Worm (Caenorhabditis elegans) whole organism, L4 larva: ENCODE measurements around the gene F53F4.17.

ENCODE experiments used
- D1046.2 ChIP-seq: fragments of 200-800 bp; sonication (Bioruptor generic); IDR thresholded peaks from 2 replicates; pipeline ENCODE4 v1.3.6; 2022; ENCODE audit warnings: missing genetic modification characterization, missing compliant biosample characterization
- F10B5.3 ChIP-seq: sonication (generic microtip); optimal IDR thresholded peaks from 2 replicates; lab custom pipeline; 2016; ENCODE audit warnings: mild to moderate bottlenecking, missing genetic modification characterization, missing compliant biosample characterization
- F37D6.2 ChIP-seq: sonication (generic microtip); optimal IDR thresholded peaks from 2 replicates; lab custom pipeline; 2016; ENCODE audit warnings: mild to moderate bottlenecking, missing genetic modification characterization, missing compliant biosample characterization
- F49E8.2 ChIP-seq: sonication (generic microtip); optimal IDR thresholded peaks from 2 replicates; lab custom pipeline; 2016; ENCODE audit warnings: missing compliant biosample characterization, mild to moderate bottlenecking, missing genetic modification characterization, borderline replicate concordance
- R02D3.7 ChIP-seq: fragments of 150-350 bp; sonication (generic microtip); optimal IDR thresholded peaks from 3 replicates; lab custom pipeline; 2014; ENCODE audit warnings: missing biosample characterization, missing genetic modification characterization
- T20F7.1 ChIP-seq: fragments of 200-800 bp; sonication (Bioruptor generic); optimal IDR thresholded peaks from 2 replicates; lab custom pipeline; 2018; ENCODE audit warnings: mild to moderate bottlenecking, missing genetic modification characterization, missing compliant biosample characterization
- T26A8.4 ChIP-seq: fragments of 200-800 bp; sonication (Bioruptor generic); IDR thresholded peaks from 2 replicates; pipeline ENCODE4 v1.3.6; 2022; ENCODE audit warnings: missing genetic modification characterization, missing compliant biosample characterization
- Y48G9A.11 ChIP-seq: fragments of 200-800 bp; sonication (Bioruptor generic); IDR thresholded peaks from 2 replicates; pipeline ENCODE4 v1.3.6; 2022; ENCODE audit warnings: missing genetic modification reagents, missing genetic modification characterization, missing compliant biosample characterization
- aly-2 ChIP-seq: sonication (generic microtip); optimal IDR thresholded peaks from 2 replicates; lab custom pipeline; 2018; ENCODE audit warnings: missing biosample characterization, missing genetic modification characterization
- ama-1 ChIP-seq: fragments of 150-350 bp; optimal IDR thresholded peaks from 2 replicates; lab custom pipeline; 2014; ENCODE audit warnings: inconsistent platforms, mixed read lengths
- attf-4 ChIP-seq: sonication (generic microtip); optimal IDR thresholded peaks from 3 replicates; lab custom pipeline; 2017; ENCODE audit warnings: missing biosample characterization, missing genetic modification characterization
- ceh-20 ChIP-seq: fragments of 200-800 bp; sonication (Bioruptor generic); IDR thresholded peaks from 2 replicates; pipeline ENCODE4 v1.3.6; 2022; ENCODE audit warnings: missing genetic modification reagents, missing genetic modification characterization, missing compliant biosample characterization
- ceh-44 ChIP-seq: fragments of 200-800 bp; sonication (Bioruptor generic); IDR thresholded peaks from 2 replicates; pipeline ENCODE4 v1.3.6; 2022; ENCODE audit warnings: missing genetic modification reagents, missing genetic modification characterization, missing compliant biosample characterization
- ceh-62 ChIP-seq: sonication (generic microtip); optimal IDR thresholded peaks from 2 replicates; lab custom pipeline; 2017; ENCODE audit warnings: missing biosample characterization, missing genetic modification characterization
- ctbp-1 ChIP-seq: fragments of 200-800 bp; sonication (Bioruptor generic); IDR thresholded peaks from 2 replicates; pipeline ENCODE4 v1.3.6; 2022; ENCODE audit warnings: missing genetic modification reagents, missing genetic modification characterization, missing compliant biosample characterization
- daf-16 ChIP-seq, 3 experiments: sonication (generic microtip); optimal IDR thresholded peaks; 2 replicates each; lab custom pipeline; 2016 to 2017; ENCODE audit warnings: missing genetic modification characterization in 3 of 3, missing genetic modification reagents in 3 of 3, mild to moderate bottlenecking in 2 of 3, missing compliant biosample characterization in 2 of 3, missing biosample characterization in 1 of 3, moderate library complexity in 1 of 3
- dmd-6 ChIP-seq: fragments of 200-800 bp; sonication (Bioruptor generic); IDR thresholded peaks from 2 replicates; pipeline ENCODE4 v1.3.6; 2022; ENCODE audit warnings: missing genetic modification reagents, missing genetic modification characterization, missing compliant biosample characterization
- dmd-9 ChIP-seq: fragments of 200-800 bp; sonication (Bioruptor generic); IDR thresholded peaks from 2 replicates; pipeline ENCODE4 v1.3.6; 2022; ENCODE audit warnings: missing genetic modification reagents, missing genetic modification characterization, missing compliant biosample characterization
- dve-1 ChIP-seq: sonication (generic microtip); optimal IDR thresholded peaks from 2 replicates; lab custom pipeline; 2017; ENCODE audit warnings: antibody characterized with exemption, mild to moderate bottlenecking, missing genetic modification characterization, missing compliant biosample characterization; ENCODE audit not compliant: insufficient read depth
- fkh-10 ChIP-seq: fragments of 150-350 bp; optimal IDR thresholded peaks from 2 replicates; lab custom pipeline; 2014; ENCODE audit warnings: missing biosample characterization, missing genetic modification reagents, missing genetic modification characterization
- fos-1 ChIP-seq: fragments of 150-350 bp; optimal IDR thresholded peaks from 2 replicates; lab custom pipeline; 2014; ENCODE audit warnings: missing biosample characterization, missing genetic modification characterization
- gei-8 ChIP-seq: fragments of 200-800 bp; sonication (Bioruptor generic); optimal IDR thresholded peaks from 2 replicates; lab custom pipeline; 2018; ENCODE audit warnings: mild to moderate bottlenecking, missing genetic modification characterization, missing compliant biosample characterization
- hif-1 ChIP-seq, 2 experiments: sonication (generic microtip); optimal IDR thresholded peaks; 2 replicates each; lab custom pipeline; 2016 to 2017; ENCODE audit warnings: missing compliant biosample characterization in 2 of 2, missing genetic modification characterization in 2 of 2, missing genetic modification reagents in 2 of 2, missing genotype in 2 of 2, mild to moderate bottlenecking in 1 of 2
- hlh-11 ChIP-seq: fragments of 200-800 bp; sonication (Bioruptor generic); optimal IDR thresholded peaks from 2 replicates; lab custom pipeline; 2018; ENCODE audit warnings: mild to moderate bottlenecking, missing genetic modification characterization, missing compliant biosample characterization
- lin-13 ChIP-seq: fragments of 150-350 bp; optimal IDR thresholded peaks from 2 replicates; lab custom pipeline; 2014; ENCODE audit warnings: missing biosample characterization, missing genetic modification reagents, missing genetic modification characterization
- lsy-2 ChIP-seq, 2 experiments: fragments of 150-350 bp in 1 of 2; sonication (generic microtip) in 1 of 2; optimal IDR thresholded peaks; 2 replicates each; lab custom pipeline; 2014 to 2017; ENCODE audit warnings: missing biosample characterization in 2 of 2, missing genetic modification characterization in 2 of 2
- madf-5 ChIP-seq, 2 experiments: fragments of 200-800 bp; sonication (Bioruptor generic); IDR thresholded peaks; 2 replicates each; pipeline ENCODE4 v1.3.6; 2022; ENCODE audit warnings: missing compliant biosample characterization in 2 of 2, missing genetic modification characterization in 2 of 2
- mes-2 ChIP-seq: sonication (generic microtip); optimal IDR thresholded peaks from 2 replicates; lab custom pipeline; 2016; ENCODE audit warnings: missing genotype, mild to moderate bottlenecking, missing genetic modification characterization, missing compliant biosample characterization; ENCODE audit not compliant: poor library complexity, severe bottlenecking
- mxl-3 ChIP-seq: fragments of 200-800 bp; sonication (Bioruptor generic); optimal IDR thresholded peaks from 2 replicates; lab custom pipeline; 2018; ENCODE audit warnings: mild to moderate bottlenecking, missing genetic modification characterization, missing compliant biosample characterization
- nhr-10 ChIP-seq: fragments of 150-350 bp; optimal IDR thresholded peaks from 2 replicates; lab custom pipeline; 2014; ENCODE audit warnings: missing biosample characterization, missing genetic modification characterization
- nhr-102 ChIP-seq: sonication (generic microtip); optimal IDR thresholded peaks from 2 replicates; lab custom pipeline; 2016; ENCODE audit warnings: mild to moderate bottlenecking, missing genetic modification characterization, moderate library complexity, missing compliant biosample characterization
- nhr-111 ChIP-seq: fragments of 200-800 bp; sonication (Bioruptor generic); optimal IDR thresholded peaks from 2 replicates; lab custom pipeline; 2018; ENCODE audit warnings: mild to moderate bottlenecking, missing genetic modification characterization, missing compliant biosample characterization
- nhr-237 ChIP-seq: sonication (generic microtip); optimal IDR thresholded peaks from 2 replicates; lab custom pipeline; 2017; ENCODE audit warnings: missing biosample characterization, missing genetic modification characterization
- nhr-28 ChIP-seq: fragments of 150-350 bp; optimal IDR thresholded peaks from 2 replicates; lab custom pipeline; 2014; ENCODE audit warnings: missing biosample characterization, missing genetic modification characterization
- nhr-41 ChIP-seq: fragments of 200-800 bp; sonication (Bioruptor generic); IDR thresholded peaks from 2 replicates; pipeline ENCODE4 v1.3.6; 2022; ENCODE audit warnings: missing genetic modification reagents, missing genetic modification characterization, missing compliant biosample characterization
- nhr-77 ChIP-seq: fragments of 150-350 bp; optimal IDR thresholded peaks from 2 replicates; lab custom pipeline; 2014; ENCODE audit warnings: missing biosample characterization, missing genetic modification characterization
- php-3 ChIP-seq: fragments of 200-800 bp; sonication (Bioruptor generic); IDR thresholded peaks from 2 replicates; pipeline ENCODE4 v1.3.6; 2022; ENCODE audit warnings: missing genetic modification reagents, missing genetic modification characterization, missing compliant biosample characterization
- pqm-1 ChIP-seq: sonication (generic microtip); optimal IDR thresholded peaks from 2 replicates; lab custom pipeline; 2017; ENCODE audit warnings: missing biosample characterization, missing genetic modification characterization
- rbr-2 ChIP-seq: sonication (generic microtip); optimal IDR thresholded peaks from 2 replicates; lab custom pipeline; 2016; ENCODE audit warnings: missing genotype, missing genetic modification characterization, missing compliant biosample characterization
- skn-1 ChIP-seq: fragments of 150-350 bp; optimal IDR thresholded peaks from 2 replicates; lab custom pipeline; 2014; ENCODE audit warnings: missing biosample characterization, missing genetic modification characterization
- snpc-1.2 ChIP-seq: fragments of 200-800 bp; sonication (Bioruptor generic); IDR thresholded peaks from 2 replicates; pipeline ENCODE4 v1.3.6; 2022; ENCODE audit warnings: missing genetic modification reagents, missing genetic modification characterization, missing compliant biosample characterization
- snpc-4 ChIP-seq: fragments of 150-350 bp; optimal IDR thresholded peaks from 2 replicates; lab custom pipeline; 2014; ENCODE audit warnings: missing biosample characterization, missing genetic modification characterization
- spr-1 ChIP-seq: sonication (generic microtip); optimal IDR thresholded peaks from 2 replicates; lab custom pipeline; 2016; ENCODE audit warnings: mild to moderate bottlenecking, missing genetic modification characterization, missing compliant biosample characterization
- spr-3 ChIP-seq: fragments of 200-800 bp; sonication (Bioruptor generic); optimal IDR thresholded peaks from 2 replicates; lab custom pipeline; 2018; ENCODE audit warnings: mild to moderate bottlenecking, missing genetic modification characterization, missing compliant biosample characterization
- unc-130 ChIP-seq: sonication (generic microtip); optimal IDR thresholded peaks from 2 replicates; lab custom pipeline; 2016; ENCODE audit warnings: missing genetic modification reagents, missing genetic modification characterization, missing compliant biosample characterization
- unc-39 ChIP-seq: sonication (generic microtip); optimal IDR thresholded peaks from 2 replicates; lab custom pipeline; 2017; ENCODE audit warnings: missing biosample characterization, missing genetic modification characterization
- unc-62 ChIP-seq, 3 experiments: fragments of 150-350 bp in 1 of 3; sonication (generic microtip); optimal IDR thresholded peaks in 2 of 3; peaks in 1 of 3; 1 replicate in 1 of 3; 2 replicates in 2 of 3; lab custom pipeline; 2014 to 2017; ENCODE audit warnings: missing biosample characterization in 3 of 3, missing genetic modification characterization in 3 of 3, missing genetic modification reagents in 3 of 3, missing genotype in 1 of 3
- vab-7 ChIP-seq: fragments of 200-800 bp; sonication (Bioruptor generic); IDR thresholded peaks from 2 replicates; pipeline ENCODE4 v1.3.6; 2022; ENCODE audit warnings: missing genetic modification reagents, missing genetic modification characterization, missing compliant biosample characterization

Gene F53F4.17

DNA sequence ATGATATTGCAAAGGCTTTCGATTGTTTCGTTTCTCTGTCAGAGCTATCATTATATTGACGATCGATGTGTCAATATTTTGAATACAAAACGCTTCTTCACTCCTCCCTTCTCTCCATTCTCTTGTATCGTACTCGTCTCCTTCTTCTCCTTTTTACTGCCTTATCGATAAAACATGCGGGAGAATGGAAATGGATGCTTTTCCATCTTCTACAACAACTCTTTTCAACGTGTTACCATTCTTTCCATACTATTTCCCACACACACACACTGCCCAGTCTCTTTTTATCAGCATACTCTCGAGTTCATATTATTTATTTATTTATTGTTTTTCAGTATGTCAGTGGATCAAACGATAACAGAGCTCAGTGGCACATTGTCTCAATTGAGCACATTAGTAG is 9.4 kb upstream of the F53F4.17 start, which contains the start of gene C50B8.6:
TSS of gene C50B8.6 (plus strand) at position 336 of the 400 bp plus-strand sequence.
- TF ChIP-seq F10B5.3 (tag; lab: Kevin White, UChicago) (no peak), spr-3 (no peak), pqm-1 (peak; percentile 91), snpc-1.2 (GFP tag; lab: Robert Waterston, UW) (no peak), nhr-10 (tag; lab: Kevin White, UChicago) (no peak), gei-8 (GFP tag; lab: Kevin White, UChicago) (no peak), ceh-44 (GFP tag; lab: Robert Waterston, UW) (no peak), nhr-237 (no peak), hlh-11 (tag; lab: Kevin White, UChicago) (peak; percentile 36), lsy-2 (tag; optimal IDR thresholded peaks at IDR 0.05; lab: Kevin White, UChicago) (no peak), php-3 (GFP tag; lab: Robert Waterston, UW) (no peak), ceh-62 (tag; lab: Kevin White, UChicago) (no peak), lin-13 (no peak), D1046.2 (no peak), daf-16 (GFP tag; optimal IDR thresholded peaks at IDR 0.05; lab: Kevin White, UChicago) (no peak), daf-16 (tag; optimal IDR thresholded peaks at IDR 0.05; lab: Kevin White, UChicago) (peak; percentile 77), aly-2 (no peak), vab-7 (GFP tag; lab: Robert Waterston, UW) (no peak), attf-4 (tag; lab: Kevin White, UChicago) (no peak), unc-130 (GFP tag; lab: Kevin White, UChicago) (no peak), unc-62 (GFP tag; optimal IDR thresholded peaks at IDR 0.05 in 1 of 2; lab: Kevin White, UChicago) (peak in 1 of 2 experiments; percentile 64), unc-62 (tag; optimal IDR thresholded peaks at IDR 0.05; lab: Kevin White, UChicago) (no peak), dmd-6 (GFP tag; lab: Robert Waterston, UW) (peak; percentile 41; the same call in 1 of the 2 replicates), spr-1 (tag; lab: Kevin White, UChicago) (no peak), skn-1 (no peak), Y48G9A.11 (GFP tag; lab: Robert Waterston, UW) (no peak), rbr-2 (tag; lab: Kevin White, UChicago) (no peak), nhr-102 (tag; lab: Kevin White, UChicago) (no peak), nhr-77 (tag; lab: Kevin White, UChicago) (no peak), nhr-111 (GFP tag; lab: Kevin White, UChicago) (no peak), ctbp-1 (GFP tag; lab: Robert Waterston, UW) (no peak), F49E8.2 (no peak), R02D3.7 (no peak), madf-5 (GFP tag; IDR thresholded peaks at IDR 0.05; lab: Robert Waterston, UW) (no peak), dmd-9 (GFP tag; lab: Robert Waterston, UW) (no peak), dve-1 (tag; lab: Kevin White, UChicago) (peak; percentile 34), F37D6.2 (no peak), nhr-41 (no peak), unc-39 (no peak), fkh-10 (GFP tag; lab: Kevin White, UChicago) (no peak), T20F7.1 (GFP tag; lab: Kevin White, UChicago) (no peak), ceh-20 (GFP tag; lab: Robert Waterston, UW) (no peak), hif-1 (tag; optimal IDR thresholded peaks at IDR 0.05; lab: Kevin White, UChicago) (no peak), snpc-4 (tag; lab: Kevin White, UChicago) (no peak), ama-1 (lab: Kevin White, UChicago) (no peak), nhr-28 (tag; lab: Kevin White, UChicago) (peak; percentile 50), mxl-3 (peak; percentile 26), fos-1 (tag; lab: Kevin White, UChicago) (no peak), T26A8.4 (GFP tag; lab: Robert Waterston, UW) (no peak), mes-2 (tag; lab: Kevin White, UChicago) (no peak)
